Fruit fly (Drosophila melanogaster) whole organism, wandering third instar larva: ENCODE results near the gene Rpt5.

Experiments
- Abd-B ChIP-seq: fragments of >200 bp; optimal IDR thresholded peaks from 2 replicates; lab custom pipeline; 2017; ENCODE audit warnings: missing biosample characterization, missing genetic modification characterization
- CG32264 ChIP-seq: fragments of 200-800 bp; sonication (Bioruptor generic); optimal IDR thresholded peaks from 2 replicates; lab custom pipeline; 2016; ENCODE audit warnings: missing biosample characterization, missing genetic modification characterization
- CG9705 ChIP-seq: fragments of 200-800 bp; sonication (Bioruptor generic); optimal IDR thresholded peaks from 2 replicates; lab custom pipeline; 2018; ENCODE audit warnings: missing biosample characterization, mild to moderate bottlenecking, missing genetic modification characterization
- CrebA ChIP-seq: fragments of 200-800 bp; sonication (Bioruptor generic); optimal IDR thresholded peaks from 2 replicates; lab custom pipeline; 2016; ENCODE audit warnings: missing biosample characterization, mild to moderate bottlenecking, missing genetic modification characterization, borderline replicate concordance
- Dfd ChIP-seq: fragments of >200 bp; optimal IDR thresholded peaks from 2 replicates; lab custom pipeline; 2017; ENCODE audit warnings: missing biosample characterization, missing genetic modification characterization
- Dif ChIP-seq: fragments of 200-275, 200-300 bp; sonication (Bioruptor generic); optimal IDR thresholded peaks from 2 replicates; lab custom pipeline; 2018; ENCODE audit warnings: missing biosample characterization, missing genetic modification characterization; ENCODE audit not compliant: partially characterized antibody
- HLH106 ChIP-seq: fragments of 200-800 bp; optimal IDR thresholded peaks from 3 replicates; lab custom pipeline; 2019; ENCODE audit warnings: missing biosample characterization, mild to moderate bottlenecking, missing genetic modification characterization, moderate library complexity
- Hnf4 ChIP-seq: fragments of 200-800 bp; sonication (Bioruptor generic); optimal IDR thresholded peaks from 2 replicates; lab custom pipeline; 2016; ENCODE audit warnings: missing biosample characterization, mild to moderate bottlenecking, missing genetic modification characterization
- Hr83 ChIP-seq: fragments of 200-300 bp; sonication (Bioruptor generic); optimal IDR thresholded peaks from 2 replicates; lab custom pipeline; 2016; ENCODE audit warnings: missing biosample characterization, mild to moderate bottlenecking, missing genetic modification characterization, moderate library complexity; ENCODE audit not compliant: poor library complexity, severe bottlenecking
- Jra ChIP-seq: sonication (Bioruptor generic); optimal IDR thresholded peaks from 2 replicates; lab custom pipeline; 2016; ENCODE audit warnings: missing biosample characterization, missing genetic modification characterization
- Mio ChIP-seq: sonication (Bioruptor generic); optimal IDR thresholded peaks from 2 replicates; lab custom pipeline; 2016; ENCODE audit warnings: missing biosample characterization, missing genetic modification characterization
- Myc ChIP-seq: fragments of >200 bp; optimal IDR thresholded peaks from 2 replicates; lab custom pipeline; 2017
- N ChIP-seq: fragments of >200 bp; optimal IDR thresholded peaks from 2 replicates; lab custom pipeline; 2018; ENCODE audit warnings: missing biosample characterization, missing external identifiers, missing genetic modification characterization
- OdsH ChIP-seq: fragments of 200-800 bp; sonication (Bioruptor generic); optimal IDR thresholded peaks from 2 replicates; lab custom pipeline; 2016; ENCODE audit warnings: missing biosample characterization, mild to moderate bottlenecking, missing genetic modification characterization
- Rel ChIP-seq, 2 experiments: fragments of 200-800 bp; sonication (Bioruptor generic) in 1 of 2; optimal IDR thresholded peaks; 2 replicates in 1 of 2; 3 replicates in 1 of 2; lab custom pipeline; 2016 to 2019; ENCODE audit warnings: mild to moderate bottlenecking in 2 of 2, missing biosample characterization in 2 of 2, missing genetic modification characterization in 2 of 2, moderate library complexity in 1 of 2
- Sp1 ChIP-seq: fragments of 200-800 bp; sonication (Bioruptor generic); optimal IDR thresholded peaks from 3 replicates; lab custom pipeline; 2019; ENCODE audit warnings: missing biosample characterization, mild to moderate bottlenecking, missing genetic modification characterization, moderate library complexity
- Vsx2 ChIP-seq: fragments of 200-300, 225-300 bp; sonication (Bioruptor generic); optimal IDR thresholded peaks from 2 replicates; lab custom pipeline; 2018; ENCODE audit warnings: missing biosample characterization, missing genetic modification characterization; ENCODE audit not compliant: partially characterized antibody
- br ChIP-seq: fragments of 200-800 bp; sonication (Bioruptor generic); optimal IDR thresholded peaks from 2 replicates; lab custom pipeline; 2016; ENCODE audit warnings: missing biosample characterization, missing genetic modification characterization
- brk ChIP-seq: fragments of 200-800 bp; sonication (Bioruptor generic); optimal IDR thresholded peaks from 2 replicates; lab custom pipeline; 2016; ENCODE audit warnings: missing biosample characterization, mild to moderate bottlenecking, missing genetic modification characterization
- dl ChIP-seq, 2 experiments: fragments of 175-275, 200-275 bp in 1 of 2; fragments of 200-275 bp in 1 of 2; sonication (Bioruptor generic); optimal IDR thresholded peaks; lab custom pipeline; 2018; ENCODE audit warnings: mild to moderate bottlenecking in 2 of 2, missing biosample characterization in 2 of 2, missing genetic modification characterization in 2 of 2, moderate library complexity in 2 of 2; ENCODE audit not compliant: partially characterized antibody in 2 of 2, insufficient read depth in 1 of 2
- dmrt93B ChIP-seq: fragments of 200-800 bp; sonication (Bioruptor generic); optimal IDR thresholded peaks from 2 replicates; lab custom pipeline; 2018; ENCODE audit warnings: missing biosample characterization, mild to moderate bottlenecking, missing genetic modification characterization
- dsf ChIP-seq: sonication (Bioruptor generic); optimal IDR thresholded peaks from 2 replicates; lab custom pipeline; 2016; ENCODE audit warnings: missing biosample characterization, missing genetic modification characterization, borderline replicate concordance
- ey ChIP-seq: fragments of 200-800 bp; sonication (Bioruptor generic); optimal IDR thresholded peaks from 2 replicates; lab custom pipeline; 2016; ENCODE audit warnings: missing biosample characterization, missing genetic modification characterization
- foxo ChIP-seq, 2 experiments: fragments of 200-800 bp; sonication (Bioruptor generic); optimal IDR thresholded peaks; 2 replicates in 1 of 2; 3 replicates in 1 of 2; lab custom pipeline; 2016 to 2017; ENCODE audit warnings: missing biosample characterization in 2 of 2, missing genetic modification characterization in 2 of 2
- fru ChIP-seq: fragments of 200-800 bp; sonication (Bioruptor generic); optimal IDR thresholded peaks from 3 replicates; lab custom pipeline; 2016; ENCODE audit warnings: missing biosample characterization, mild to moderate bottlenecking, missing genetic modification characterization
- h ChIP-seq: fragments of 200-800 bp; sonication (Bioruptor generic); optimal IDR thresholded peaks from 3 replicates; lab custom pipeline; 2016; ENCODE audit warnings: missing biosample characterization, mild to moderate bottlenecking, missing genetic modification characterization
- jim ChIP-seq: fragments of 175-275, 200-325 bp; sonication (Bioruptor generic); optimal IDR thresholded peaks from 2 replicates; lab custom pipeline; 2016; ENCODE audit warnings: missing biosample characterization, mild to moderate bottlenecking, missing genetic modification characterization
- lola ChIP-seq: fragments of >200 bp; optimal IDR thresholded peaks from 2 replicates; lab custom pipeline; 2017; ENCODE audit warnings: missing biosample characterization, missing genetic modification characterization
- pan ChIP-seq: fragments of >200 bp; optimal IDR thresholded peaks from 2 replicates; lab custom pipeline; 2017
- psq ChIP-seq: fragments of 200-800 bp; sonication (Bioruptor generic); optimal IDR thresholded peaks from 3 replicates; lab custom pipeline; 2017; ENCODE audit warnings: missing biosample characterization, mild to moderate bottlenecking, missing genetic modification characterization, moderate library complexity
- rgr ChIP-seq: fragments of 200-800 bp; sonication (Bioruptor generic); optimal IDR thresholded peaks from 3 replicates; lab custom pipeline; 2016; ENCODE audit warnings: missing biosample characterization, mild to moderate bottlenecking, missing genetic modification characterization
- sv ChIP-seq: fragments of 200-800 bp; sonication (Bioruptor generic); optimal IDR thresholded peaks from 3 replicates; lab custom pipeline; 2016; ENCODE audit warnings: missing biosample characterization, missing genetic modification characterization
- tai ChIP-seq: sonication (Bioruptor generic); optimal IDR thresholded peaks from 2 replicates; lab custom pipeline; 2016; ENCODE audit warnings: missing biosample characterization, missing genetic modification characterization
- usp ChIP-seq: fragments of >200 bp; optimal IDR thresholded peaks from 2 replicates; lab custom pipeline; 2017; ENCODE audit warnings: missing biosample characterization, missing genetic modification characterization
- woc ChIP-seq: sonication (Bioruptor generic); optimal IDR thresholded peaks from 2 replicates; lab custom pipeline; 2016; ENCODE audit warnings: missing biosample characterization, mild to moderate bottlenecking, missing genetic modification characterization

Rpt5 gene

dm6 chr3R:23760219-23761018 lies 7.7 kb downstream of the Rpt5 start, which contains the start of gene SdhD:
SdhD (minus strand) TSS chr3R:23760600.
- TF ChIP-seq Rel (GFP tag; optimal IDR thresholded peaks at IDR 0.05; lab: Kevin White, UChicago) (no peak), Rel (tag; optimal IDR thresholded peaks at IDR 0.05; lab: Kevin White, UChicago) (peak; percentile 88), Hr83 (GFP tag; lab: Kevin White, UChicago) (peak; percentile 84), h (GFP tag; lab: Kevin White, UChicago) (peak; percentile 39), dsf (GFP tag; lab: Kevin White, UChicago) (no peak), fru (GFP tag; lab: Kevin White, UChicago) (peak; percentile 15), foxo (GFP tag; optimal IDR thresholded peaks at IDR 0.05; lab: Kevin White, UChicago) (peak in 1 of 2 experiments; percentile 50), CG9705 (GFP tag; lab: Kevin White, UChicago) (no peak), Jra (peak; percentile 57), rgr (GFP tag; lab: Kevin White, UChicago) (peak; percentile 52), dl (GFP tag; optimal IDR thresholded peaks at IDR 0.05; lab: Kevin White, UChicago; ENCODE audit: insufficient read depth in 1 of 2, partially characterized antibody in 2 of 2) (no peak), br (GFP tag; lab: Kevin White, UChicago) (peak; percentile 54), tai (GFP tag; lab: Kevin White, UChicago) (no peak), Vsx2 (GFP tag; lab: Kevin White, UChicago) (no peak), Hnf4 (GFP tag; lab: Kevin White, UChicago) (peak; percentile 72), dmrt93B (GFP tag; lab: Kevin White, UChicago) (no peak), OdsH (peak; percentile 48), Sp1 (GFP tag; lab: Kevin White, UChicago) (peak; percentile 31), CrebA (GFP tag; lab: Kevin White, UChicago) (no peak), ey (GFP tag; lab: Kevin White, UChicago) (peak; percentile 18), sv (GFP tag; lab: Kevin White, UChicago) (peak; percentile 21), Myc (lab: Kevin White, UChicago) (peak; percentile 15)

DNA sequence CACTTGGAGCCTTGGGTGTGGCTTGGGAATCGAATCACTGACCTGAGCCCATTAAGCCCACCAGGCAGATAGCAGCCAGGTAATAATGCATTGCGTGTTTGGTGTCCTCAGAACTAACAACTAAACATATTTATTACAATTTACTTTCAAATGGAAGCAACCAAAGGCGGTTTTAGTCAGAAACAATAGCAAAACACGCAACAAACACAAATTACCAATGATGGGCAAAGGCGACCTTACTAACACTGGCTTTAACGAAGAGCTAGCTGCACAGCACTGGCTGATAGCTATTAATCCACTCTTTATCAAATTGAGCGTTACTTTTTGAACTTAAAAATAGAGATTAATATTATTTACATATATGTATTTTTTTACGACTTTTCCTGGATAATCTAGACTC lies 10.3 kb downstream of the Rpt5 start, which contains the start of gene udt:
Gene udt (minus strand): TSS at position 249 of the 400 bp plus-strand sequence.
- TF ChIP-seq sv (GFP tag; lab: Kevin White, UChicago), result peak; percentile 26
- no peak for TF ChIP-seq CG32264 (GFP tag; lab: Kevin White, UChicago)
- no peak for TF ChIP-seq Abd-B
- TF ChIP-seq Myc (lab: Kevin White, UChicago), result peak; percentile 39
- peak; percentile 20 for TF ChIP-seq Hr83 (GFP tag; lab: Kevin White, UChicago)
- peak; percentile 46 for TF ChIP-seq Hnf4 (GFP tag; lab: Kevin White, UChicago)
- TF ChIP-seq psq, result peak; percentile 28
- TF ChIP-seq br (GFP tag; lab: Kevin White, UChicago), result peak; percentile 0

DNA sequence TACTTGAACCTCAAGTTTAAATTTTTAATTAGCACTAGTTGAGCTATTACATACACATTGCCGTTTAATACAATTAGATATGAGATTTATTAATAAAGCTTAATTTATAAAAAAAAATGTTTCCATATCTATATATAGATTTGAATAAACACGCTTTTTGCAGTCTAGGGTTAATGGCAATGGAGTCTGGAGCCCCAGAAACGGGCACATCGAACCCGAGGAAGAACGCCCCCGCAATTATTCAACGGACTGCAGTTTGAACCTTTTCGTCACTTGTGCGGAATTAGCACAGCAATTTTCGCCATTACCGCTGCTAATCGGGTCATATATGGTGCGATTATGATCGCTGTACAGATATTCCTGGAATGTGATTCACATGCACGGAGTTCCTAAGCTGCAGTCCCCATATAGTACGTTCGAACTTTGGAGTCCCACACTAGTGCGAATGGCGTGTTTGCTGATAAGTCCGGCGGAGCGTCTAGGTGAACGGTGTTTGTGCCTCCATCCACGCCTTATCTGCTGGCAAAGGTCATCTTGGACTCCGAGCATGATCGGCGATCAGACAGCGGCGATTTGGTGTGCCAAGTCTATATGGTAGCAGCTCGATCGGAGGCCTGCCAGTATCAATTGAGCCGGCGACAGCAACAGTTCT lies 11.1 kb downstream of the Rpt5 start, which contains the start of gene Lsd-1:
Gene Lsd-1 (plus strand): TSS at position 236 of the 652 bp plus-strand sequence.
- TF ChIP-seq Abd-B (no peak), psq (no peak), dsf (GFP tag; lab: Kevin White, UChicago) (no peak), Jra (no peak), brk (no peak), ey (GFP tag; lab: Kevin White, UChicago) (no peak), dl (GFP tag; optimal IDR thresholded peaks at IDR 0.05; lab: Kevin White, UChicago; ENCODE audit: insufficient read depth in 1 of 2, partially characterized antibody in 2 of 2) (no peak), Rel (GFP tag; optimal IDR thresholded peaks at IDR 0.05; lab: Kevin White, UChicago) (peak; percentile 23), Rel (tag; optimal IDR thresholded peaks at IDR 0.05; lab: Kevin White, UChicago) (peak; percentile 85), h (GFP tag; lab: Kevin White, UChicago) (peak; percentile 31), Vsx2 (GFP tag; lab: Kevin White, UChicago) (no peak), N (no peak), lola (GFP tag; lab: Kevin White, UChicago) (no peak), woc (GFP tag; lab: Kevin White, UChicago) (no peak), rgr (GFP tag; lab: Kevin White, UChicago) (peak; percentile 37), tai (GFP tag; lab: Kevin White, UChicago) (no peak), jim (GFP tag; lab: Kevin White, UChicago) (no peak), Hnf4 (GFP tag; lab: Kevin White, UChicago) (peak; percentile 30), usp (no peak), Myc (lab: Kevin White, UChicago) (no peak), dmrt93B (GFP tag; lab: Kevin White, UChicago) (no peak), HLH106 (tag; lab: Kevin White, UChicago) (peak; percentile 62), foxo (GFP tag; optimal IDR thresholded peaks at IDR 0.05; lab: Kevin White, UChicago) (peak in 1 of 2 experiments; percentile 11), Hr83 (GFP tag; lab: Kevin White, UChicago) (no peak), Sp1 (GFP tag; lab: Kevin White, UChicago) (peak; percentile 76), sv (GFP tag; lab: Kevin White, UChicago) (no peak), br (GFP tag; lab: Kevin White, UChicago) (no peak), Dfd (GFP tag; lab: Kevin White, UChicago) (no peak), CG32264 (GFP tag; lab: Kevin White, UChicago) (no peak), CG9705 (GFP tag; lab: Kevin White, UChicago) (no peak), Mio (no peak), fru (GFP tag; lab: Kevin White, UChicago) (no peak), pan (lab: Kevin White, UChicago) (no peak), Dif (no peak)
